Worm (Caenorhabditis elegans) whole organism, midembryonic: ENCODE data around the gene nhr-12.

Experiments used
- T22C8.4 ChIP-seq: fragments of 200-800 bp; sonication (Bioruptor generic); IDR thresholded peaks from 2 replicates; pipeline ENCODE4 v1.3.6; 2022; ENCODE audit warnings: missing genetic modification characterization, missing compliant biosample characterization
- cog-1 ChIP-seq: sonication (generic microtip); optimal IDR thresholded peaks from 2 replicates; lab custom pipeline; 2016; ENCODE audit warnings: missing genetic modification characterization, missing compliant biosample characterization
- flt-1 ChIP-seq: fragments of 200-800 bp; sonication (Bioruptor generic); IDR thresholded peaks from 2 replicates; pipeline ENCODE4 v1.3.6; 2022; ENCODE audit warnings: missing genetic modification characterization, missing compliant biosample characterization
- klf-2 ChIP-seq: fragments of 200-800 bp; sonication (Bioruptor generic); conservative IDR thresholded peaks from 2 replicates; pipeline ENCODE4 v1.3.6; 2022; ENCODE audit warnings: missing genetic modification reagents, missing genetic modification characterization, missing compliant biosample characterization
- med-1 ChIP-seq: sonication (generic microtip); optimal IDR thresholded peaks from 2 replicates; lab custom pipeline; 2017; ENCODE audit warnings: missing genetic modification characterization, mild to moderate bottlenecking, missing compliant biosample characterization, antibody characterized with exemption, missing genetic modification reagents; ENCODE audit not compliant: insufficient read depth
- ref-1 ChIP-seq: fragments of 200-800 bp; sonication (Bioruptor generic); conservative IDR thresholded peaks from 2 replicates; pipeline ENCODE4 v1.3.6; 2022; ENCODE audit warnings: missing genetic modification reagents, missing genetic modification characterization, missing compliant biosample characterization
- tab-1 ChIP-seq: fragments of 200-800 bp; sonication (Bioruptor generic); IDR thresholded peaks from 2 replicates; pipeline ENCODE4 v1.3.6; 2022; ENCODE audit warnings: missing genetic modification characterization, missing compliant biosample characterization
- ztf-23 ChIP-seq: fragments of 200-800 bp; sonication (Bioruptor generic); IDR thresholded peaks from 2 replicates; pipeline ENCODE4 v1.3.6; 2022; ENCODE audit warnings: missing genetic modification reagents, missing genetic modification characterization, missing compliant biosample characterization
- ztf-29 ChIP-seq: fragments of 200-800 bp; sonication (Bioruptor generic); IDR thresholded peaks from 2 replicates; pipeline ENCODE4 v1.3.6; 2022; ENCODE audit warnings: missing genetic modification reagents, missing genetic modification characterization, missing compliant biosample characterization

nhr-12 gene

DNA sequence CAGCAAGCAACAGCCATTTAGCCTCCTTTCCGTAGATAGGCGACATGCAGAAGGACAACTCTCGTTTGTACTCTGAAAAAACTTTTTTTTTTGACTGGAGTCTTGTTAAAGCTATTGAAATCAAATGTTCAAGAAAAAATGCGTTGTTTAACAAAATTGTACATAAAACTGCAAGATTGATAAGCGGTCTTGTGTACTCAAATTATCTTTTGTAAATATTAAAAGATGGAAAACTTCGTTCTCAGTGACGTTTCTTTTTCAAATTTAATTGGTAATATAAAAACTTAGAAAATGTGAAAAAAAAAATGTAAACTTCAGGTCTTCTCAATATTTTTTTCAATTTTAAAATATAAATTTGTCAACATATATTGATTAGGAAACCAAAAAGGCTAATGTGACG, 27.3 kb upstream of the nhr-12 start:
- TF ChIP-seq ztf-23 (no peak), ztf-29 (GFP tag; lab: Robert Waterston, UW) (no peak), T22C8.4 (GFP tag; lab: Robert Waterston, UW) (no peak), flt-1 (GFP tag; lab: Robert Waterston, UW) (no peak), tab-1 (GFP tag; lab: Robert Waterston, UW) (no peak), med-1 (GFP tag; lab: Kevin White, UChicago) (no peak), klf-2 (GFP tag; lab: Robert Waterston, UW) (no peak), cog-1 (no peak), ref-1 (no peak)

DNA sequence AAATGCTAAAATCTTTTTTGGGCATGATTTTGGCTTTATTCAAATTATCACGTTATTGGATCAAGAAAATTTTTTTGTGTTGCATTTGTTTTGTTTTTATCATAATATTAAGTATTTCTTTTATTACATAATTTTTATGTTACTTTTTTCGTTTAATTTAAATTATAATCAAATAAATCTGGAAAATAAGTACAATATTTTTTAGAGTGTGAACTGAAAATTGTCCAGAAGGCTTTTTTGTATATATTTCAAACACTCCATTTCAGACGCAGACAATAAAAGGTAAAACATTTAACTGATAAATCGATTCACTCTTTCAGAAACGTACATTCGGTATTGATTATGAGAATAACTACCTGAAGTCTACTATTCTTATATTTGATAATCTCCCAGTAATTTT, 23.5 kb upstream of the nhr-12 start, which contains the start of gene C08B6.11:
TSS of gene C08B6.11 (plus strand) at position 301 of the 400 bp plus-strand sequence.
- TF ChIP-seq klf-2 (GFP tag; lab: Robert Waterston, UW) (no peak), cog-1 (no peak), med-1 (GFP tag; lab: Kevin White, UChicago) (no peak), ref-1 (no peak), ztf-29 (GFP tag; lab: Robert Waterston, UW) (no peak), ztf-23 (no peak), flt-1 (GFP tag; lab: Robert Waterston, UW) (no peak), tab-1 (GFP tag; lab: Robert Waterston, UW) (no peak), T22C8.4 (GFP tag; lab: Robert Waterston, UW) (no peak)

DNA sequence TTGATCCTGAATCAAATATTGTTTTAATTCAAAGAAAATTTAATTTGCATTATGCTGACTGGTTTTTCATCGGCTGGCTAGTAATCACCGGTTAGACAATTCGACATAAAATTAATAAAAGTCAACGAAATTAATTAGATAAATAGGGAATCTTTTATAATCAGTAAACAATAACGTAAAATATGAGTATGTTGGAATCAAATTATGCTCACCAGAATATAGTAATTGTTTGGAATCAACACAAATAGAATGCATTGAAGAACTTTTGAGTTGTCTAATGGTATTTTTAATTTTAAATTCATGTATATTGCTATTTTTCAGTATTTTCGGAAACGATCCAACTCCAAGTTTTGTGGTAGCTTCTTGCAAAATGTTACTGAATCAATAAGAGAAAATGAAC, 21.6 kb upstream of the nhr-12 start, which contains the start of gene C08B6.2:
TSS of gene C08B6.2 (plus strand) at position 301 of the 400 bp plus-strand sequence.
- TF ChIP-seq ztf-23 (no peak), med-1 (GFP tag; lab: Kevin White, UChicago) (no peak), tab-1 (GFP tag; lab: Robert Waterston, UW) (no peak), T22C8.4 (GFP tag; lab: Robert Waterston, UW) (no peak), klf-2 (GFP tag; lab: Robert Waterston, UW) (no peak), ztf-29 (GFP tag; lab: Robert Waterston, UW) (no peak), cog-1 (no peak), ref-1 (no peak), flt-1 (GFP tag; lab: Robert Waterston, UW) (no peak)

DNA sequence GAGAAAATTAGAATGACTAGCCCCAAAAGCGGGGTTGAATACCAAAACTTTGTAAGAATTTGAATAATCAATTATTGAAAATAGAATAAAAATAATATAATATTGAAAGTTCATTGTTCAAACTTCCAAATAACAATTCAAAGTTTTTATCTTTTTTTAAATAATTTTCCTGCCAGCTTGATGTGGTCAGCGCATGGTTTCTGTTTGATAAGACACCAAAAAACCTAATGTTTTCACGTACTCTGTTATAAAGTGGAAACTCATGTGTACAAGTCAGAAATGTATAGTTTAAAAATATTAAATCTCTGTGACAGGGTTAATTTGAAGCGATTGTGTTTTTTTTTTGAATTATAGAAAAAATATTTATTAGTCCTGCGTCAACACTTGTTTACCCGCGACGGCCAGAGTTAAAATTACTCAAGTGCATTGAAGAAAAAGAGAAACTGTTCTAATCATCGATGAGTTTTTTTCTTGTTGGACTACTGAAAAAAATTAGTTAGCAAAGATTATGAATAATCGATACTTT, 21.0 kb upstream of the nhr-12 start, which contains the start of gene ugt-17:
TSS of gene ugt-17 (minus strand) at position 180 of the 526 bp plus-strand sequence.
- no peak for TF ChIP-seq ztf-23
- TF ChIP-seq ref-1 = no peak
- TF ChIP-seq T22C8.4 (GFP tag; lab: Robert Waterston, UW) = no peak
- no peak for TF ChIP-seq flt-1 (GFP tag; lab: Robert Waterston, UW)
- TF ChIP-seq ztf-29 (GFP tag; lab: Robert Waterston, UW) = no peak
- no peak for TF ChIP-seq med-1 (GFP tag; lab: Kevin White, UChicago)
- no peak for TF ChIP-seq cog-1
- no peak for TF ChIP-seq tab-1 (GFP tag; lab: Robert Waterston, UW)

DNA sequence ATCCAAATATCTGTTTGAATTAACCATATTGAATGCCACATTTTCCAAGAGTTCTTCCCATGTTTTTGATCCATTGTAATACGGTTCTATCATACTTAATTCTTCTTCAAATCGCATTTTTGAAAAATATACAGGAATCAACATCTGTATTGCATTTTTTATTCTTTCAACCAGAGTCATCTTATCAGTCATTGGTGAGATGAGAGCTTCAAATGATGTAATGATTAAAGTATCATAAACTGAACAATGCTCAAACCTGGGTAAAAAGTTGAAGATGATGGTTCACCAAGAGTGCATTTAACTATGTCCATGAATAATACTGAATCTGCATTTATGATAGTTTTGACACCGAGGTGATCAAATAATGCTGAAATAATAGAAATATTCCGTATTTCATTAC, 20.0 kb upstream of the nhr-12 start:
- TF ChIP-seq flt-1 (GFP tag; lab: Robert Waterston, UW) (no peak), med-1 (GFP tag; lab: Kevin White, UChicago) (no peak), ztf-23 (no peak), T22C8.4 (GFP tag; lab: Robert Waterston, UW) (no peak), tab-1 (GFP tag; lab: Robert Waterston, UW) (no peak)

DNA sequence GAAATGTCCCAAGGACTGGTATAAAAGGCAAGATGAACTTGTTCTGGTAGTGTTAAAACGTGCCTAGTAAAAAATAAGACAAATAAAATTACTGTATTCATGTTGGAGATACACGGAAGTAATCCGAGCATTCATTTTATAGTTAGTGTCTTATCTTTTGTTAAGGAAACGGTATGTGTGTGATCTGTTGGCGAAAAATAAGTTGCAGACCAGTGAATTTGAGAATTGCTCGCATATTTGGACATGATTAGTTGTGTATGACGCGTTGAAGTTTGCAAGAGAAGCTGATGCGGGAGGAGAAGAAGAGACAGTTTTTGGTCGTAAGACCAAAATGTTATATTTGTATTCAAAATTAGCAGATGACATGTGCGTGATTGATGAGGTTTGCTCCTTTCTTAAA, 18.1 kb upstream of the nhr-12 start, which contains the start of gene C08B6.14:
TSS of gene C08B6.14 (minus strand) at position 101 of the 400 bp plus-strand sequence.
- no peak for TF ChIP-seq cog-1
- TF ChIP-seq tab-1 (GFP tag; lab: Robert Waterston, UW) = no peak
- TF ChIP-seq klf-2 (GFP tag; lab: Robert Waterston, UW) = no peak
- TF ChIP-seq ztf-23 = no peak
- TF ChIP-seq flt-1 (GFP tag; lab: Robert Waterston, UW) = no peak
- TF ChIP-seq med-1 (GFP tag; lab: Kevin White, UChicago) = no peak
- no peak for TF ChIP-seq ztf-29 (GFP tag; lab: Robert Waterston, UW)

DNA sequence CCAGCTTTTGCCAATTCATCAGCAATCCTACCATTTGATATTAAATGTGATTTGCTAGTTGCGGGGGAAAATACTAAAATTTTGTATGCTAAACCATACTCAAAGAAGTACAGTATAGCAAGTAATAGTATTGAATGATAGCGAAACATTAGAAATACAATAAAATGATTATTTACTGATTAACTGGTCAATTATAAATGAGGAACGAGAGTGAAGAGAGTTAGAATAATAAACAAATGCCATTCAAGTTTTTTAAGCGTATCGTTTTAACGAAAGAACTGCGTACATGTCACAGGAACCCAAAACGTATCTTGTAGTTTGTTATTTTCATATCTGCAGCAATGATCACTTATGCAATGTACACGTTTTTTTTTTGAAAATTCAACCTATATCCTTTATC, 14.6 kb upstream of the nhr-12 start, which contains the start of gene ugt-47:
TSS of gene ugt-47 (minus strand) at position 169 of the 400 bp plus-strand sequence.
- TF ChIP-seq flt-1 (GFP tag; lab: Robert Waterston, UW) = no peak
- TF ChIP-seq tab-1 (GFP tag; lab: Robert Waterston, UW) = no peak
- TF ChIP-seq ztf-23 = no peak
- TF ChIP-seq klf-2 (GFP tag; lab: Robert Waterston, UW) = no peak
- no peak for TF ChIP-seq cog-1
- no peak for TF ChIP-seq med-1 (GFP tag; lab: Kevin White, UChicago)

DNA sequence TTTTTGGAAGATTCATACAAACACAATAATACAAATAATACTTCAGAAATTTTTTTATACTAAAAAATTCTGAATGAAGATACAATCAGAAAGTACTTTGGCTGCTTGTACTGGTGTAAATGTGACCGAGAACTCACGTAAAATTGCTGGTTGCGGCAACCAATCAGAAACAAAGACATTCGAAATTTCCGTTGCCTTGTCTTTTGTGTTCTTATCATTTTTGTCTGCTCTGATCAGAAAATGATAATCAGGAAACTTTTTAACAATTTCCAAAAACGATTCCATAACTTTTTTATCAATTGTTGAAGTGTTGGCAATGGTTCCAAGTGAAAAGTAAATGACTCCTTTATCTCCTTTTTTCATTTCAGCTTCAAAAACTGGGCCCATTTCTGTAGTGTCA, 13.1 kb upstream of the nhr-12 start:
- TF ChIP-seq ref-1 (no peak), flt-1 (GFP tag; lab: Robert Waterston, UW) (no peak), ztf-29 (GFP tag; lab: Robert Waterston, UW) (no peak), cog-1 (no peak), klf-2 (GFP tag; lab: Robert Waterston, UW) (no peak), tab-1 (GFP tag; lab: Robert Waterston, UW) (no peak), med-1 (GFP tag; lab: Kevin White, UChicago) (no peak), T22C8.4 (GFP tag; lab: Robert Waterston, UW) (no peak), ztf-23 (no peak)

DNA sequence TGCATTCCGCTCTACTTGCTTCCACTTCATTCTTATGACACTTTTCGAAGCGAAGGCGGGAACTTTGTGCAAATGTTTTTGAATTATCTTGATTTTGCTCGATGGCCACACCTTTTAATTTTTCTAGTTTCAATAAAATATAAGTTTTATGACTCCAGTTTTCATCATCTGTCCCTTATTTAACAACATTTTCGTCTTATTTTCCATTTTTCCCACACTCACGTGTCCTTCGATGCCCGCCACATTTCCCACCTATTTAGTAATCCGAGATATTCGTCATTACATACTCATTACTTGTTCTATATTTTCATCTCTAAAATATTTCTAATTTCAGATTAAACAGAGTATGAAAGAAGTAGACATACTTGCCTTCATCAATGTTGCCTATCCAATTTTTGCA, 10.5 kb upstream of the nhr-12 start, which contains the start of gene srd-49:
TSS of gene srd-49 (plus strand) at position 301 of the 400 bp plus-strand sequence.
- no peak for TF ChIP-seq T22C8.4 (GFP tag; lab: Robert Waterston, UW)
- no peak for TF ChIP-seq ref-1
- no peak for TF ChIP-seq klf-2 (GFP tag; lab: Robert Waterston, UW)
- TF ChIP-seq tab-1 (GFP tag; lab: Robert Waterston, UW) = no peak
- no peak for TF ChIP-seq med-1 (GFP tag; lab: Kevin White, UChicago)
- TF ChIP-seq ztf-23 = no peak
- TF ChIP-seq ztf-29 (GFP tag; lab: Robert Waterston, UW) = no peak
- TF ChIP-seq cog-1 = no peak
